Fruit fly (Drosophila melanogaster) whole organism, embryonic: Measurements from ENCODE around the gene rk.

ENCODE experiments used
- CG10321 ChIP-seq: fragments of 200-800 bp; sonication (Bioruptor generic); IDR thresholded peaks from 2 replicates; pipeline ENCODE4 v1.3.6; 2022; ENCODE audit warnings: missing biosample characterization, missing genetic modification characterization
- CG11695 ChIP-seq: fragments of 200-800 bp; sonication (Bioruptor generic); IDR thresholded peaks from 3 replicates; pipeline ENCODE4 v1.3.6; 2022; ENCODE audit warnings: missing biosample characterization, missing genetic modification characterization
- CG12659 ChIP-seq: fragments of 200-800 bp; sonication (Bioruptor generic); optimal IDR thresholded peaks from 3 replicates; lab custom pipeline; 2017; ENCODE audit warnings: mild to moderate bottlenecking, missing biosample characterization, missing genetic modification reagents, missing genetic modification characterization
- CG12769 ChIP-seq: fragments of 200-800 bp; sonication (Bioruptor generic); optimal IDR thresholded peaks from 2 replicates; lab custom pipeline; 2019; ENCODE audit warnings: missing biosample characterization, mild to moderate bottlenecking, missing genetic modification characterization, moderate library complexity
- CG13123 ChIP-seq: fragments of 200-800 bp; sonication (Bioruptor generic); optimal IDR thresholded peaks from 2 replicates; lab custom pipeline; 2016; ENCODE audit warnings: missing biosample characterization, missing genetic modification characterization
- CG15011 ChIP-seq: fragments of 200-800 bp; sonication (Bioruptor generic); optimal IDR thresholded peaks from 3 replicates; lab custom pipeline; 2018; ENCODE audit warnings: missing biosample characterization, mild to moderate bottlenecking, missing genetic modification characterization
- CG1647 ChIP-seq: fragments of 200-800 bp; sonication (Bioruptor generic); optimal IDR thresholded peaks from 3 replicates; lab custom pipeline; 2016; ENCODE audit warnings: missing biosample characterization, missing genetic modification characterization
- CG16779 ChIP-seq: fragments of 200-800 bp; sonication (Bioruptor generic); IDR thresholded peaks from 2 replicates; pipeline ENCODE4 v1.3.6; 2022; ENCODE audit warnings: missing biosample characterization, missing genetic modification characterization
- CG17385 ChIP-seq: fragments of 200-800 bp; sonication (Bioruptor generic); optimal IDR thresholded peaks from 3 replicates; lab custom pipeline; 2018; ENCODE audit warnings: missing biosample characterization, mild to moderate bottlenecking, missing genetic modification characterization
- CG30020 ChIP-seq: fragments of 200-800 bp; optimal IDR thresholded peaks from 2 replicates; lab custom pipeline; 2019; ENCODE audit warnings: missing biosample characterization, mild to moderate bottlenecking, missing genetic modification characterization, moderate library complexity
- CG31388 ChIP-seq: fragments of 200-800 bp; sonication (Bioruptor generic); optimal IDR thresholded peaks from 2 replicates; lab custom pipeline; 2016; ENCODE audit warnings: missing biosample characterization, missing genetic modification characterization
- CG6854 ChIP-seq: fragments of 200-800 bp; sonication (Bioruptor generic); optimal IDR thresholded peaks from 3 replicates; lab custom pipeline; 2017; ENCODE audit warnings: missing biosample characterization, mild to moderate bottlenecking, missing genetic modification characterization
- CG7357 ChIP-seq: fragments of 200-800 bp; sonication (Bioruptor generic); IDR thresholded peaks from 3 replicates; pipeline ENCODE4 v1.3.6; 2022; ENCODE audit warnings: missing biosample characterization, missing genetic modification characterization
- CG7745 ChIP-seq: fragments of 200-800 bp; sonication (Bioruptor generic); optimal IDR thresholded peaks from 2 replicates; lab custom pipeline; 2018; ENCODE audit warnings: missing biosample characterization, mild to moderate bottlenecking, missing genetic modification characterization, moderate library complexity
- CG8478 ChIP-seq: fragments of >200 bp; optimal IDR thresholded peaks from 2 replicates; lab custom pipeline; 2018
- CG9727 ChIP-seq: fragments of 200-800 bp; sonication (Bioruptor generic); optimal IDR thresholded peaks from 3 replicates; lab custom pipeline; 2017; ENCODE audit warnings: missing biosample characterization, mild to moderate bottlenecking, missing genetic modification characterization
- CG9876 ChIP-seq: fragments of 200-800 bp; sonication (Bioruptor generic); optimal IDR thresholded peaks from 2 replicates; lab custom pipeline; 2016; ENCODE audit warnings: missing biosample characterization, missing genetic modification characterization
- Dad ChIP-seq: fragments of 200-800 bp; sonication (Bioruptor generic); optimal IDR thresholded peaks from 3 replicates; lab custom pipeline; 2016; ENCODE audit warnings: missing biosample characterization, missing genetic modification characterization
- Dek ChIP-seq: fragments of 200-800 bp; sonication (Bioruptor generic); optimal IDR thresholded peaks from 3 replicates; lab custom pipeline; 2019; ENCODE audit warnings: missing biosample characterization, mild to moderate bottlenecking, missing genetic modification characterization, moderate library complexity
- Dfd ChIP-seq, 2 experiments: fragments of >200 bp; optimal IDR thresholded peaks; 2 replicates each; lab custom pipeline; 2017; ENCODE audit warnings: missing biosample characterization in 2 of 2, missing genetic modification characterization in 2 of 2
- Doc2 ChIP-seq: fragments of 200-800 bp; sonication (Bioruptor generic); IDR thresholded peaks from 2 replicates; pipeline ENCODE4 v1.3.6; 2022; ENCODE audit warnings: missing biosample characterization, missing genetic modification characterization
- Fer1 ChIP-seq: fragments of 200-800 bp; sonication (Bioruptor generic); optimal IDR thresholded peaks from 2 replicates; lab custom pipeline; 2017; ENCODE audit warnings: missing biosample characterization, mild to moderate bottlenecking, missing genetic modification characterization
- HLH4C ChIP-seq: fragments of 200-800 bp; sonication (Bioruptor generic); IDR thresholded peaks from 3 replicates; pipeline ENCODE4 v1.3.6; 2022; ENCODE audit warnings: missing biosample characterization, missing genetic modification characterization; ENCODE audit not compliant: partially characterized antibody
- Hey ChIP-seq: fragments of 200-800 bp; sonication (Bioruptor generic); optimal IDR thresholded peaks from 3 replicates; lab custom pipeline; 2018; ENCODE audit warnings: missing biosample characterization, mild to moderate bottlenecking, missing genetic modification characterization
- HmgZ ChIP-seq: fragments of 200-800 bp; sonication (Bioruptor generic); optimal IDR thresholded peaks from 2 replicates; lab custom pipeline; 2018; ENCODE audit warnings: missing biosample characterization, mild to moderate bottlenecking, missing genetic modification characterization
- MBD-R2 ChIP-seq: fragments of 200-800 bp; sonication (Bioruptor generic); IDR thresholded peaks from 2 replicates; pipeline ENCODE4 v1.3.6; 2022; ENCODE audit warnings: missing biosample characterization, missing genetic modification characterization
- MESR4 ChIP-seq: fragments of 200-800 bp; sonication (Bioruptor generic); optimal IDR thresholded peaks from 2 replicates; lab custom pipeline; 2018; ENCODE audit warnings: missing biosample characterization, mild to moderate bottlenecking, missing genetic modification characterization, moderate library complexity
- Mrtf ChIP-seq: fragments of 200-800 bp; sonication (Bioruptor generic); IDR thresholded peaks from 3 replicates; pipeline ENCODE4 v1.3.6; 2022; ENCODE audit warnings: missing biosample characterization, missing genetic modification characterization
- Poxn ChIP-seq: fragments of 200-800 bp; sonication (Bioruptor generic); IDR thresholded peaks from 2 replicates; pipeline ENCODE4 v1.3.6; 2022; ENCODE audit warnings: missing biosample characterization, missing genetic modification characterization
- Six4 ChIP-seq: fragments of 200-800 bp; sonication (Bioruptor generic); optimal IDR thresholded peaks from 2 replicates; lab custom pipeline; 2016; ENCODE audit warnings: missing biosample characterization, missing genetic modification characterization
- Spps ChIP-seq: fragments of 200-800 bp; sonication (Bioruptor generic); optimal IDR thresholded peaks from 2 replicates; lab custom pipeline; 2018; ENCODE audit warnings: missing biosample characterization, mild to moderate bottlenecking, missing genetic modification characterization
- Sry-δ ChIP-seq: fragments of 200-800 bp; sonication (Bioruptor generic); optimal IDR thresholded peaks from 2 replicates; lab custom pipeline; 2016; ENCODE audit warnings: missing biosample characterization, missing genetic modification characterization
- Usf ChIP-seq: fragments of 200-800 bp; sonication (Bioruptor generic); optimal IDR thresholded peaks from 2 replicates; lab custom pipeline; 2017; ENCODE audit warnings: missing genotype, missing biosample characterization, missing genetic modification characterization
- amos ChIP-seq: fragments of 200-800 bp; sonication (Bioruptor generic); IDR thresholded peaks from 2 replicates; pipeline ENCODE4 v1.3.6; 2022; ENCODE audit warnings: missing biosample characterization, missing genetic modification characterization; ENCODE audit not compliant: partially characterized antibody
- br ChIP-seq: fragments of >200 bp; optimal IDR thresholded peaks from 2 replicates; lab custom pipeline; 2017
- bsh ChIP-seq, 2 experiments: fragments of 200-800 bp; sonication (Bioruptor generic); optimal IDR thresholded peaks; 2 replicates each; lab custom pipeline; 2017 to 2018; ENCODE audit warnings: mild to moderate bottlenecking in 2 of 2, missing biosample characterization in 2 of 2, missing genetic modification characterization in 2 of 2, moderate library complexity in 1 of 2
- dm ChIP-seq: fragments of 200-800 bp; sonication (Bioruptor generic); optimal IDR thresholded peaks from 3 replicates; lab custom pipeline; 2016; ENCODE audit warnings: missing biosample characterization, missing genetic modification characterization
- ems ChIP-seq: fragments of 200-800 bp; sonication (Bioruptor generic); optimal IDR thresholded peaks from 3 replicates; lab custom pipeline; 2016; ENCODE audit warnings: missing biosample characterization, missing genetic modification characterization
- jumu ChIP-seq: fragments of 200-800 bp; sonication (Bioruptor generic); optimal IDR thresholded peaks from 3 replicates; lab custom pipeline; 2016; ENCODE audit warnings: missing biosample characterization, missing genetic modification characterization
- lab ChIP-seq: fragments of 200-800 bp; sonication (Bioruptor generic); optimal IDR thresholded peaks from 3 replicates; lab custom pipeline; 2017; ENCODE audit warnings: missing biosample characterization, missing genetic modification characterization, mild to moderate bottlenecking, moderate library complexity, missing genetic modification reagents
- lmd ChIP-seq: fragments of 200-800 bp; sonication (Bioruptor generic); IDR thresholded peaks from 2 replicates; pipeline ENCODE4 v1.3.6; 2022; ENCODE audit warnings: missing biosample characterization, missing genetic modification characterization
- nerfin-2 ChIP-seq: fragments of 200-800 bp; sonication (Bioruptor generic); IDR thresholded peaks from 2 replicates; pipeline ENCODE4 v1.3.6; 2022; ENCODE audit warnings: missing biosample characterization, missing genetic modification characterization; ENCODE audit not compliant: partially characterized antibody
- oc ChIP-seq: fragments of 200-800 bp; sonication (Bioruptor generic); optimal IDR thresholded peaks from 2 replicates; lab custom pipeline; 2018; ENCODE audit warnings: missing biosample characterization, mild to moderate bottlenecking, missing genetic modification characterization, moderate library complexity
- p53 ChIP-seq: fragments of 200-800 bp; sonication (Bioruptor generic); optimal IDR thresholded peaks from 2 replicates; lab custom pipeline; 2016; ENCODE audit warnings: missing biosample characterization, missing genetic modification characterization
- pum ChIP-seq: fragments of 200-800 bp; sonication (Bioruptor generic); optimal IDR thresholded peaks from 2 replicates; lab custom pipeline; 2016; ENCODE audit warnings: missing biosample characterization, missing genetic modification characterization
- sisA ChIP-seq: fragments of 200-800 bp; sonication (Bioruptor generic); IDR thresholded peaks from 2 replicates; pipeline ENCODE4 v1.3.6; 2022; ENCODE audit warnings: missing biosample characterization, missing genetic modification characterization
- wdn ChIP-seq: fragments of 200-800 bp; sonication (Bioruptor generic); IDR thresholded peaks from 2 replicates; pipeline ENCODE4 v1.3.6; 2022; ENCODE audit warnings: missing biosample characterization, missing genetic modification characterization
- wek ChIP-seq: fragments of 200-800 bp; sonication (Bioruptor generic); optimal IDR thresholded peaks from 3 replicates; lab custom pipeline; 2018; ENCODE audit warnings: missing biosample characterization, mild to moderate bottlenecking, missing genetic modification characterization, moderate library complexity
- zf30C ChIP-seq: fragments of 200-800 bp; sonication (Bioruptor generic); optimal IDR thresholded peaks from 3 replicates; lab custom pipeline; 2018; ENCODE audit warnings: missing biosample characterization, mild to moderate bottlenecking, missing genetic modification characterization
- zfh1 ChIP-seq: fragments of 200-800 bp; sonication (Bioruptor generic); IDR thresholded peaks from 3 replicates; pipeline ENCODE4 v1.3.6; 2022; ENCODE audit warnings: missing biosample characterization, missing genetic modification characterization

The rk gene

dm6 chr2L:14020875-14021643 is 20.0 kb upstream of the rk start (continued):
- peak; percentile 88 for TF ChIP-seq CG9727 (GFP tag; lab: Kevin White, UChicago)
- no peak for TF ChIP-seq Poxn
- peak; percentile 48 for TF ChIP-seq ems (GFP tag; lab: Kevin White, UChicago)
- peak; percentile 58 for TF ChIP-seq CG17385 (GFP tag; lab: Kevin White, UChicago)
- no peak for TF ChIP-seq CG7745 (tag; lab: Kevin White, UChicago)
- 0 out of 3 replicates have a peak, but pooled peaks have one; percentile 10 for TF ChIP-seq CG7357 (GFP tag; lab: Robert Waterston, UW)
- TF ChIP-seq CG9876, result no peak
- TF ChIP-seq MBD-R2 (GFP tag; lab: Robert Waterston, UW), result peak; percentile 36; the same call in 1 of the 2 replicates
- no peak for TF ChIP-seq br (lab: Kevin White, UChicago)
- TF ChIP-seq Fer1 (GFP tag; lab: Kevin White, UChicago), result peak; percentile 39
- peak; percentile 88 for TF ChIP-seq CG12769 (tag; lab: Kevin White, UChicago)
- TF ChIP-seq jumu (GFP tag; lab: Kevin White, UChicago), result peak; percentile 1
- peak; percentile 41 for TF ChIP-seq sisA (GFP tag; lab: Robert Waterston, UW)
- TF ChIP-seq CG10321 (GFP tag; lab: Robert Waterston, UW), result no peak
- TF ChIP-seq Hey (tag; lab: Kevin White, UChicago), result no peak
- peak in 1 of 2 experiments; percentile 31 for TF ChIP-seq Dfd (GFP tag; optimal IDR thresholded peaks at IDR 0.05; lab: Kevin White, UChicago)
- peak; percentile 54 for TF ChIP-seq HmgZ
- TF ChIP-seq Six4 (GFP tag; lab: Kevin White, UChicago), result peak; percentile 25
- TF ChIP-seq dm (GFP tag; lab: Kevin White, UChicago), result no peak
- TF ChIP-seq CG12659, result peak; percentile 76
- TF ChIP-seq Doc2 (GFP tag; lab: Robert Waterston, UW), result no peak
- peak; percentile 58; the same call in 2 of the 3 replicates for TF ChIP-seq CG11695 (GFP tag; lab: Robert Waterston, UW)
- TF ChIP-seq MESR4, result peak; percentile 8
- TF ChIP-seq Usf (GFP tag; lab: Kevin White, UChicago), result peak; percentile 14
- peak; percentile 6 for TF ChIP-seq CG13123 (GFP tag; lab: Kevin White, UChicago)
- TF ChIP-seq wek, result peak; percentile 36
- no peak for TF ChIP-seq wdn (GFP tag; lab: Robert Waterston, UW)
- no peak for TF ChIP-seq CG16779 (GFP tag; lab: Robert Waterston, UW)
- TF ChIP-seq lab (GFP tag; lab: Kevin White, UChicago), result peak; percentile 74
- no peak for TF ChIP-seq amos (GFP tag; lab: Robert Waterston, UW)
- peak; percentile 58 for TF ChIP-seq zf30C (GFP tag; lab: Kevin White, UChicago)
- peak; percentile 72 for TF ChIP-seq oc (tag; lab: Kevin White, UChicago)
- TF ChIP-seq p53 (GFP tag; lab: Kevin White, UChicago), result no peak
- no peak for TF ChIP-seq CG15011
- TF ChIP-seq Sry-δ (GFP tag; lab: Kevin White, UChicago), result no peak
- TF ChIP-seq CG30020 (tag; lab: Kevin White, UChicago), result peak; percentile 60
- TF ChIP-seq CG8478 (lab: Kevin White, UChicago), result no peak
- TF ChIP-seq Spps (tag; lab: Kevin White, UChicago), result no peak
- TF ChIP-seq Mrtf (GFP tag; lab: Robert Waterston, UW), result peak; percentile 36; the same call in 1 of the 3 replicates
- TF ChIP-seq CG31388 (GFP tag; lab: Kevin White, UChicago), result no peak
- TF ChIP-seq HLH4C (GFP tag; lab: Robert Waterston, UW), result no peak
- peak; percentile 44 for TF ChIP-seq CG1647 (GFP tag; lab: Kevin White, UChicago)
- TF ChIP-seq nerfin-2 (GFP tag; lab: Robert Waterston, UW), result no peak
- TF ChIP-seq bsh (GFP tag; optimal IDR thresholded peaks at IDR 0.05; lab: Kevin White, UChicago), result peak in 1 of 2 experiments; percentile 59
- no peak for TF ChIP-seq CG6854 (GFP tag; lab: Kevin White, UChicago)
- TF ChIP-seq lmd (GFP tag; lab: Robert Waterston, UW), result peak; percentile 47; the same call in 1 of the 2 replicates
- TF ChIP-seq pum (GFP tag; lab: Kevin White, UChicago), result peak; percentile 22
- no peak for TF ChIP-seq Dad
- TF ChIP-seq Dek (tag; lab: Kevin White, UChicago), result peak; percentile 8
- TF ChIP-seq zfh1 (GFP tag; lab: Robert Waterston, UW), result peak; percentile 80
